Fruit fly (Drosophila melanogaster) whole organism, adult: Measurements from ENCODE around the gene CG8369.

Experiments used
- CG14711 ChIP-seq: fragments of 200-800 bp; sonication (Bioruptor generic); optimal IDR thresholded peaks from 2 replicates; lab custom pipeline; 2018; ENCODE audit warnings: missing biosample characterization, mild to moderate bottlenecking, missing genetic modification characterization, moderate library complexity
- ovo ChIP-seq: fragments of 200-800 bp; sonication (Bioruptor generic); optimal IDR thresholded peaks from 2 replicates; lab custom pipeline; 2016; ENCODE audit warnings: missing biosample characterization, missing genetic modification characterization

DNA sequence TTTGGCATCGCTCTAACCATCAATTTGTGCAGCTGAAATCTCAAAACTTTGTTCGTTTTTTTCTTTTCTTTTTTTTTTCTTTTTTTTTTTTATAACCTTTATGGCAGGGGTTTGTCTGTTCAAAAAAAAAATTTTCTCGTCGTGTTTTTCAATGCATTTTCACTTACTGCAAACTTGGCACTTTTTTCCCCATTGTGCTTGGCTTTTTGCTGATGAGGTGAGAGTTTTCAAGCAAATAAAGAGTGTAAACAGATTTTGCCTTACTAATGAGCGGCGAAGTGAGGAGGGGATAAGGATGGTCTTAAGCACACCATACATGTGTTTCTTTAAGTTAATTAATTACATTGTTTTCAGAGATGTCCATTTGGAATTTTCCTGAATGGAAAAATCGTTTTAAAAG is 34.4 kb downstream of the CG8369 start:
- TF ChIP-seq ovo (no peak), CG14711 (no peak)
